Fruit fly (Drosophila melanogaster): ENCODE data around the gene Gcat.

Gene Gcat

dm6 chr3L:11814655-11815054 is 14.0 kb upstream of the Gcat start, which contains the start of gene Cubn2:
Cubn2 (minus strand) TSS chr3L:11814755.
- TF ChIP-seq noc (tag; optimal IDR thresholded peaks at IDR 0.05): no peak

- TF ChIP-seq noc (tag; optimal IDR thresholded peaks at IDR 0.05): no peak
These were observed 961 bp upstream of the Gcat start for dm6 chr3L:11801622-11802021.

- no peak for TF ChIP-seq noc (tag; optimal IDR thresholded peaks at IDR 0.05)
These were observed 5.1 kb downstream of the Gcat start, which contains the start of gene Klp68D for dm6 chr3L:11795440-11795983. Klp68D (plus strand) TSS chr3L:11795614.

dm6 chr3L:11793233-11793800 is 7.3 kb downstream of the Gcat start, which contains the start of the genes twy and CG10907:
twy (minus strand) TSS chr3L:11793283.
CG10907 (plus strand) TSS chr3L:11793514.
- TF ChIP-seq noc (tag; optimal IDR thresholded peaks at IDR 0.05): no peak

- TF ChIP-seq noc (tag; optimal IDR thresholded peaks at IDR 0.05): no peak
These were observed 10.9 kb downstream of the Gcat start, which contains the start of gene Pi3K68D for dm6 chr3L:11789773-11790172. Pi3K68D (minus strand) TSS chr3L:11790013.

- peak; percentile 29 for TF ChIP-seq noc (tag; optimal IDR thresholded peaks at IDR 0.05)
These were observed 11.7 kb downstream of the Gcat start for dm6 chr3L:11788936-11789352.

- TF ChIP-seq noc (tag; optimal IDR thresholded peaks at IDR 0.05): no peak
These were observed 12.5 kb downstream of the Gcat start for dm6 chr3L:11788195-11788594.

dm6 chr3L:11785291-11785690 is 15.4 kb downstream of the Gcat start:
- TF ChIP-seq noc (tag; optimal IDR thresholded peaks at IDR 0.05): peak; percentile 78

- TF ChIP-seq noc (tag; optimal IDR thresholded peaks at IDR 0.05): no peak
These were observed 23.2 kb downstream of the Gcat start for dm6 chr3L:11777348-11777958.

- no peak for TF ChIP-seq noc (tag; optimal IDR thresholded peaks at IDR 0.05)
These were observed 23.9 kb downstream of the Gcat start, which contains the start of gene CG14131 for dm6 chr3L:11776731-11777130. CG14131 (plus strand) TSS chr3L:11777073.

dm6 chr3L:11774401-11774800 is 26.3 kb downstream of the Gcat start, which contains the start of gene Tim13:
Tim13 (minus strand) TSS chr3L:11774501.
- TF ChIP-seq noc (tag; optimal IDR thresholded peaks at IDR 0.05): no peak

- TF ChIP-seq noc (tag; optimal IDR thresholded peaks at IDR 0.05): no peak
These were observed 26.9 kb downstream of the Gcat start for dm6 chr3L:11773796-11774195.

dm6 chr3L:11772608-11773017 is 28.0 kb downstream of the Gcat start:
- peak; percentile 20 for TF ChIP-seq noc (tag; optimal IDR thresholded peaks at IDR 0.05)

- TF ChIP-seq noc (tag; optimal IDR thresholded peaks at IDR 0.05): no peak
These were observed 28.6 kb downstream of the Gcat start, which contains the start of gene Muc68D for dm6 chr3L:11772057-11772456. Muc68D (minus strand) TSS chr3L:11772157.

dm6 chr3L:11766563-11766962 is 34.1 kb downstream of the Gcat start:
- TF ChIP-seq noc (tag; optimal IDR thresholded peaks at IDR 0.05): no peak

dm6 chr3L:11765695-11766232 is 34.9 kb downstream of the Gcat start, which contains the start of gene loaf:
loaf (minus strand) TSS chr3L:11766182.
- TF ChIP-seq noc (tag; optimal IDR thresholded peaks at IDR 0.05): no peak
